Worm (Caenorhabditis elegans) whole organism, L2 larva: Measurements from ENCODE around the gene sma-9.

ENCODE experiments used
- F13H6.1 ChIP-seq: sonication (generic microtip); optimal IDR thresholded peaks from 2 replicates; lab custom pipeline; 2016; ENCODE audit warnings: missing genetic modification characterization, missing compliant biosample characterization
- ama-1 ChIP-seq: fragments of 150-350 bp; optimal IDR thresholded peaks from 2 replicates; lab custom pipeline; 2018; ENCODE audit warnings: inconsistent platforms
- ceh-16 ChIP-seq: fragments of 150-350 bp; optimal IDR thresholded peaks from 2 replicates; lab custom pipeline; 2014; ENCODE audit warnings: missing biosample characterization, missing genetic modification characterization
- dmd-4 ChIP-seq: sonication (generic microtip); optimal IDR thresholded peaks from 2 replicates; lab custom pipeline; 2017; ENCODE audit warnings: missing biosample characterization, missing genetic modification characterization
- egl-27 ChIP-seq: sonication (generic microtip); optimal IDR thresholded peaks from 3 replicates; lab custom pipeline; 2017; ENCODE audit warnings: missing biosample characterization, missing genetic modification reagents, missing genetic modification characterization
- lin-39 ChIP-seq: fragments of 150-350 bp; optimal IDR thresholded peaks from 2 replicates; lab custom pipeline; 2014; ENCODE audit warnings: missing biosample characterization, missing genetic modification reagents, missing genetic modification characterization
- lsy-2 ChIP-seq, 2 experiments: fragments of 150-350 bp in 1 of 2; sonication (generic microtip) in 1 of 2; optimal IDR thresholded peaks; 2 replicates each; lab custom pipeline; 2014 to 2017; ENCODE audit warnings: missing biosample characterization in 2 of 2, missing genetic modification characterization in 2 of 2
- nhr-11 ChIP-seq: fragments of 150-350 bp; optimal IDR thresholded peaks from 2 replicates; lab custom pipeline; 2014; ENCODE audit warnings: missing biosample characterization, missing genetic modification characterization
- nhr-237 ChIP-seq: fragments of 150-350 bp; optimal IDR thresholded peaks from 2 replicates; lab custom pipeline; 2014; ENCODE audit warnings: missing biosample characterization, missing genetic modification characterization
- snpc-4 ChIP-seq: fragments of 150-350 bp; optimal IDR thresholded peaks from 2 replicates; lab custom pipeline; 2014; ENCODE audit warnings: missing biosample characterization, missing genetic modification characterization

ce11 chrX:10756185-10756584, 12.9 kb upstream of the sma-9 start:
- TF ChIP-seq F13H6.1 (no peak), lin-39 (tag; lab: Kevin White, UChicago) (no peak), nhr-11 (no peak), lsy-2 (tag; optimal IDR thresholded peaks at IDR 0.05; lab: Kevin White, UChicago) (no peak), ama-1 (lab: Kevin White, UChicago) (no peak), dmd-4 (tag; lab: Kevin White, UChicago) (no peak), nhr-237 (tag; lab: Kevin White, UChicago) (no peak), ceh-16 (tag; lab: Kevin White, UChicago) (no peak), egl-27 (tag; lab: Kevin White, UChicago) (no peak), snpc-4 (tag; lab: Kevin White, UChicago) (no peak)
